Fruit fly (Drosophila melanogaster) whole organism, prepupa: ENCODE data around the gene AANATL3.

Source experiments
- CG10669 ChIP-seq: fragments of 200-800 bp; sonication (Bioruptor generic); optimal IDR thresholded peaks from 3 replicates; lab custom pipeline; 2018; ENCODE audit warnings: missing biosample characterization, mild to moderate bottlenecking, missing genetic modification characterization, moderate library complexity
- CG11762 ChIP-seq: fragments of 200-800 bp; sonication (Bioruptor generic); optimal IDR thresholded peaks from 3 replicates; lab custom pipeline; 2016; ENCODE audit warnings: missing biosample characterization, missing genetic modification characterization; ENCODE audit not compliant: insufficient read depth
- CG1621 ChIP-seq: fragments of 200-800 bp; sonication (Bioruptor generic); optimal IDR thresholded peaks from 3 replicates; lab custom pipeline; 2018; ENCODE audit warnings: missing biosample characterization, mild to moderate bottlenecking, missing genetic modification characterization
- CG6163 ChIP-seq: fragments of 200-800 bp; sonication (Bioruptor generic); IDR thresholded peaks from 3 replicates; pipeline ENCODE4 v1.3.6; 2022; ENCODE audit warnings: missing biosample characterization, missing genetic modification characterization
- CG6808 ChIP-seq: fragments of 200-800 bp; sonication (Bioruptor generic); optimal IDR thresholded peaks from 3 replicates; lab custom pipeline; 2017; ENCODE audit warnings: missing biosample characterization, missing genetic modification characterization, mild to moderate bottlenecking, moderate library complexity, missing genetic modification reagents
- CG6854 ChIP-seq: fragments of 200-800 bp; sonication (Bioruptor generic); optimal IDR thresholded peaks from 2 replicates; lab custom pipeline; 2017; ENCODE audit warnings: missing biosample characterization, mild to moderate bottlenecking, missing genetic modification characterization
- Gug ChIP-seq: fragments of 200-800 bp; sonication (Bioruptor generic); IDR thresholded peaks from 2 replicates; pipeline ENCODE4 v1.3.6; 2022; ENCODE audit warnings: missing biosample characterization, missing genetic modification characterization
- Lpt ChIP-seq: fragments of 200-800 bp; sonication (Bioruptor generic); optimal IDR thresholded peaks from 3 replicates; lab custom pipeline; 2016; ENCODE audit warnings: missing biosample characterization, missing genetic modification characterization
- OdsH ChIP-seq: fragments of 200-800 bp; sonication (Bioruptor generic); optimal IDR thresholded peaks from 3 replicates; lab custom pipeline; 2016; ENCODE audit warnings: missing biosample characterization, missing genetic modification characterization
- Sox102F ChIP-seq: fragments of 200-800 bp; sonication (Bioruptor generic); optimal IDR thresholded peaks from 2 replicates; lab custom pipeline; 2016; ENCODE audit warnings: missing biosample characterization, mild to moderate bottlenecking, missing genetic modification characterization
- topi ChIP-seq: fragments of 200-800 bp; sonication (Bioruptor generic); optimal IDR thresholded peaks from 3 replicates; lab custom pipeline; 2016; ENCODE audit warnings: missing biosample characterization, missing genetic modification characterization

- no peak for TF ChIP-seq OdsH
- no peak for TF ChIP-seq CG6854
- TF ChIP-seq CG1621 (tag; lab: Kevin White, UChicago) = no peak
- no peak for TF ChIP-seq CG6808 (GFP tag; lab: Kevin White, UChicago)
- TF ChIP-seq CG6163 (GFP tag; lab: Robert Waterston, UW) = no peak
- no peak for TF ChIP-seq topi (GFP tag; lab: Kevin White, UChicago)
- TF ChIP-seq CG11762 = no peak
- TF ChIP-seq Sox102F (GFP tag; lab: Kevin White, UChicago) = no peak
- no peak for TF ChIP-seq Gug (GFP tag; lab: Robert Waterston, UW)
- no peak for TF ChIP-seq Lpt (GFP tag; lab: Kevin White, UChicago)
- TF ChIP-seq CG10669 = no peak
Observed at dm6 chr2L:20024333-20024732, 1.3 kb downstream of the AANATL3 start.
